Worm (Caenorhabditis elegans): Measurements from ENCODE around the gene W05H9.4.
A peak's percentile ranks its signal among the peaks of the same experiment; 100 is the strongest.

The W05H9.4 gene

ce11 chrX:6296402-6296844 is 33.0 kb downstream of the W05H9.4 start:
- TF ChIP-seq R02D3.7 (tag; optimal IDR thresholded peaks at IDR 0.05), result peak; percentile 95
- peak; percentile 99 for TF ChIP-seq tbx-2 (tag; optimal IDR thresholded peaks at IDR 0.05)
- TF ChIP-seq lin-15B (tag; optimal IDR thresholded peaks at IDR 0.05), result peak; percentile 37
- peak; percentile 100 for TF ChIP-seq nhr-77 (tag; optimal IDR thresholded peaks at IDR 0.05)
- peak; percentile 97 for TF ChIP-seq nfya-1 (tag; optimal IDR thresholded peaks at IDR 0.05; ENCODE audit: insufficient read depth)
- peak; percentile 49 for TF ChIP-seq nhr-12 (tag; optimal IDR thresholded peaks at IDR 0.05)
- TF ChIP-seq zag-1 (tag; optimal IDR thresholded peaks at IDR 0.05), result peak; percentile 98
- TF ChIP-seq mml-1 (tag; optimal IDR thresholded peaks at IDR 0.05), result no peak
- TF ChIP-seq nhr-25 (tag; optimal IDR thresholded peaks at IDR 0.05), result peak; percentile 100
- peak; percentile 76 for TF ChIP-seq ceh-9 (tag; optimal IDR thresholded peaks at IDR 0.05)
- TF ChIP-seq pha-4 (tag; optimal IDR thresholded peaks at IDR 0.05), result peak; percentile 98
- peak; percentile 90 for TF ChIP-seq elt-1 (tag; optimal IDR thresholded peaks at IDR 0.05)
- peak; percentile 93 for TF ChIP-seq nhr-28 (tag; optimal IDR thresholded peaks at IDR 0.05)
- TF ChIP-seq skn-1 (tag; optimal IDR thresholded peaks at IDR 0.05), result peak; percentile 98
- TF ChIP-seq ama-1 (optimal IDR thresholded peaks at IDR 0.05), result no peak
- peak; percentile 97 for TF ChIP-seq fkh-2 (tag; optimal IDR thresholded peaks at IDR 0.05)
- TF ChIP-seq fkh-10 (GFP tag; optimal IDR thresholded peaks at IDR 0.05), result peak; percentile 100
- TF ChIP-seq eor-1 (tag; optimal IDR thresholded peaks at IDR 0.05), result peak; percentile 4 to 81
- peak; percentile 98 for TF ChIP-seq lsy-12 (tag; optimal IDR thresholded peaks at IDR 0.05)
- TF ChIP-seq elt-3 (tag; optimal IDR thresholded peaks at IDR 0.05), result peak; percentile 94 to 99 (median 97)
- TF ChIP-seq ztf-11 (tag; optimal IDR thresholded peaks at IDR 0.05), result peak; percentile 82
- TF ChIP-seq lin-39 (tag; optimal IDR thresholded peaks at IDR 0.05), result peak; percentile 100
- peak; percentile 91 for TF ChIP-seq snpc-4 (tag; optimal IDR thresholded peaks at IDR 0.05)
- peak; percentile 85 for TF ChIP-seq mdl-1 (tag; optimal IDR thresholded peaks at IDR 0.05)
- peak; percentile 84 for TF ChIP-seq ceh-16 (tag; optimal IDR thresholded peaks at IDR 0.05)
- TF ChIP-seq pqm-1 (tag; optimal IDR thresholded peaks at IDR 0.05), result peak; percentile 91
- peak; percentile 77 for TF ChIP-seq unc-39 (tag; optimal IDR thresholded peaks at IDR 0.05)
- peak; percentile 97 for TF ChIP-seq unc-62 (GFP tag; optimal IDR thresholded peaks at IDR 0.05)
- TF ChIP-seq nhr-76 (tag; optimal IDR thresholded peaks at IDR 0.05), result peak; percentile 82
- TF ChIP-seq nhr-43 (tag; optimal IDR thresholded peaks at IDR 0.05; ENCODE audit: poor library complexity, severe bottlenecking), result peak; percentile 99
- peak; percentile 98 for TF ChIP-seq hmg-11 (tag; optimal IDR thresholded peaks at IDR 0.05)
- peak; percentile 89 for TF ChIP-seq egl-27 (tag; optimal IDR thresholded peaks at IDR 0.05)
- peak; percentile 99 for TF ChIP-seq ceh-28 (tag; optimal IDR thresholded peaks at IDR 0.05)
- TF ChIP-seq fos-1 (tag; optimal IDR thresholded peaks at IDR 0.05), result peak; percentile 96
- peak; percentile 98 for TF ChIP-seq aly-2 (tag; optimal IDR thresholded peaks at IDR 0.05)
- TF ChIP-seq sea-2 (GFP tag; optimal IDR thresholded peaks at IDR 0.05), result no peak
- peak; percentile 96 for TF ChIP-seq daf-12 (tag; optimal IDR thresholded peaks at IDR 0.05)
- peak; percentile 98 for TF ChIP-seq ceh-82 (tag; optimal IDR thresholded peaks at IDR 0.05)
- peak; percentile 89 for TF ChIP-seq nhr-237 (tag; optimal IDR thresholded peaks at IDR 0.05)
- TF ChIP-seq nhr-11 (tag; optimal IDR thresholded peaks at IDR 0.05), result peak; percentile 99
- peak; percentile 99 for TF ChIP-seq egl-5 (tag; optimal IDR thresholded peaks at IDR 0.05)
- peak; percentile 92 for TF ChIP-seq ztf-4 (tag; optimal IDR thresholded peaks at IDR 0.05)
- peak; percentile 88 for TF ChIP-seq elt-2 (tag; optimal IDR thresholded peaks at IDR 0.05)
- peak; percentile 100 for TF ChIP-seq jun-1 (tag; optimal IDR thresholded peaks at IDR 0.05)
- TF ChIP-seq nhr-23 (tag; optimal IDR thresholded peaks at IDR 0.05), result peak; percentile 100
- TF ChIP-seq nhr-67 (tag; optimal IDR thresholded peaks at IDR 0.05), result peak; percentile 53
- peak; percentile 69 for TF ChIP-seq ZK546.5 (tag; optimal IDR thresholded peaks at IDR 0.05)

All from whole organism, L3 larva.